Worm (Caenorhabditis elegans): ENCODE measurements around the gene Y97E10AR.4.

ce11 chrV:8019783-8020182 lies 9.8 kb upstream of the Y97E10AR.4 start:
- TF ChIP-seq skn-1 (tag; optimal IDR thresholded peaks at IDR 0.05), result no peak
- TF ChIP-seq nhr-11 (tag; optimal IDR thresholded peaks at IDR 0.05), result no peak
- no peak for TF ChIP-seq Y55F3AM.14 (GFP tag; optimal IDR thresholded peaks at IDR 0.05)
- no peak for TF ChIP-seq unc-62 (GFP tag; optimal IDR thresholded peaks at IDR 0.05)
- no peak for TF ChIP-seq ztf-11 (tag; optimal IDR thresholded peaks at IDR 0.05)
- TF ChIP-seq alr-1 (tag; optimal IDR thresholded peaks at IDR 0.05), result no peak
- no peak for TF ChIP-seq gmeb-1 (tag; optimal IDR thresholded peaks at IDR 0.05)
- no peak for TF ChIP-seq nhr-6 (tag; optimal IDR thresholded peaks at IDR 0.05)

Data from whole organism, L2 larva.